Worm (Caenorhabditis elegans): ENCODE results near the gene C03B1.9.

The C03B1.9 gene

ce11 chrX:6319546-6319945, 27.4 kb downstream of the C03B1.9 start, which contains the start of gene chtb-3:
Gene chtb-3, minus strand, starts transcription at chrX:6319646.
- TF ChIP-seq tbx-7 (tag; optimal IDR thresholded peaks at IDR 0.05) (no peak), K09A11.1 (tag; optimal IDR thresholded peaks at IDR 0.05; ENCODE audit: insufficient read depth) (no peak), rnt-1 (tag; optimal IDR thresholded peaks at IDR 0.05) (no peak), dve-1 (tag; optimal IDR thresholded peaks at IDR 0.05) (no peak), tbx-2 (tag; optimal IDR thresholded peaks at IDR 0.05) (no peak), madf-2 (tag; optimal IDR thresholded peaks at IDR 0.05) (no peak), eyg-1 (tag; optimal IDR thresholded peaks at IDR 0.05) (no peak), hlh-13 (GFP tag; optimal IDR thresholded peaks at IDR 0.05) (no peak), ceh-6 (GFP tag; optimal IDR thresholded peaks at IDR 0.05) (no peak), gmeb-2 (tag; optimal IDR thresholded peaks at IDR 0.05) (no peak), nhr-232 (tag; optimal IDR thresholded peaks at IDR 0.05) (no peak), ttx-3 (tag; optimal IDR thresholded peaks at IDR 0.05) (no peak), sdc-2 (tag; optimal IDR thresholded peaks at IDR 0.05) (no peak), pax-1 (tag; optimal IDR thresholded peaks at IDR 0.05) (no peak), odd-2 (tag; optimal IDR thresholded peaks at IDR 0.05) (no peak), che-1 (tag; optimal IDR thresholded peaks at IDR 0.05) (no peak)

- no peak for TF ChIP-seq hlh-8 (tag; optimal IDR thresholded peaks at IDR 0.05)
- no peak for TF ChIP-seq tbx-2 (tag; optimal IDR thresholded peaks at IDR 0.05)
- no peak for TF ChIP-seq nhr-232 (tag; optimal IDR thresholded peaks at IDR 0.05)
- TF ChIP-seq ceh-2 (tag; optimal IDR thresholded peaks at IDR 0.05): no peak
- TF ChIP-seq elt-4 (tag; optimal IDR thresholded peaks at IDR 0.05): no peak
- TF ChIP-seq che-1 (tag; optimal IDR thresholded peaks at IDR 0.05): no peak
- no peak for TF ChIP-seq fkh-10 (GFP tag; optimal IDR thresholded peaks at IDR 0.05)
- TF ChIP-seq fax-1 (tag; optimal IDR thresholded peaks at IDR 0.05): no peak
- TF ChIP-seq ceh-45 (GFP tag; IDR thresholded peaks at IDR 0.05): no peak
- TF ChIP-seq pat-9 (tag; optimal IDR thresholded peaks at IDR 0.05): no peak
These were observed 28.1 kb downstream of the C03B1.9 start for ce11 chrX:6318803-6319202.

- TF ChIP-seq tbx-2 (tag; optimal IDR thresholded peaks at IDR 0.05) (no peak), fkh-10 (GFP tag; optimal IDR thresholded peaks at IDR 0.05) (no peak), pag-3 (tag; optimal IDR thresholded peaks at IDR 0.05; ENCODE audit: borderline replicate concordance) (no peak), C38D4.7 (GFP tag; optimal IDR thresholded peaks at IDR 0.05) (no peak), ceh-9 (tag; optimal IDR thresholded peaks at IDR 0.05) (no peak), sox-4 (tag; optimal IDR thresholded peaks at IDR 0.05) (no peak), ceh-30 (tag; optimal IDR thresholded peaks at IDR 0.05) (no peak), ceh-34 (tag; optimal IDR thresholded peaks at IDR 0.05) (no peak), dve-1 (tag; optimal IDR thresholded peaks at IDR 0.05) (no peak), gmeb-2 (tag; optimal IDR thresholded peaks at IDR 0.05) (no peak), fax-1 (tag; optimal IDR thresholded peaks at IDR 0.05) (no peak)
These were observed 35.5 kb downstream of the C03B1.9 start, which contains the start of gene npr-38 for ce11 chrX:6311391-6311790. Gene npr-38, plus strand, starts transcription at chrX:6311691.

- TF ChIP-seq pha-2 (tag; optimal IDR thresholded peaks at IDR 0.05) (no peak), unc-55 (GFP tag; optimal IDR thresholded peaks at IDR 0.05) (peak; percentile 54)
These were observed 47.2 kb downstream of the C03B1.9 start, which contains the start of gene cest-16 for ce11 chrX:6299641-6300240. Gene cest-16, plus strand, starts transcription at chrX:6299942.

- TF ChIP-seq C08G9.2 (tag; optimal IDR thresholded peaks at IDR 0.05) (peak; percentile 78), ceh-14 (tag; optimal IDR thresholded peaks at IDR 0.05) (peak; percentile 92), pqm-1 (tag; optimal IDR thresholded peaks at IDR 0.05) (peak; percentile 91), pha-4 (tag; optimal IDR thresholded peaks at IDR 0.05) (no peak), dve-1 (tag; optimal IDR thresholded peaks at IDR 0.05) (peak; percentile 98), lin-11 (tag; optimal IDR thresholded peaks at IDR 0.05) (peak; percentile 53), eyg-1 (tag; optimal IDR thresholded peaks at IDR 0.05) (peak; percentile 79), fkh-10 (GFP tag; optimal IDR thresholded peaks at IDR 0.05) (peak; percentile 87), sox-4 (tag; optimal IDR thresholded peaks at IDR 0.05) (peak; percentile 69), fkh-6 (tag; optimal IDR thresholded peaks at IDR 0.05) (peak; percentile 73), ceh-6 (GFP tag; optimal IDR thresholded peaks at IDR 0.05) (peak; percentile 66), che-1 (tag; optimal IDR thresholded peaks at IDR 0.05) (no peak), ztf-16 (tag; optimal IDR thresholded peaks at IDR 0.05) (peak; percentile 97), sox-2 (GFP tag; IDR thresholded peaks at IDR 0.05) (peak; percentile 64), elt-2 (tag; optimal IDR thresholded peaks at IDR 0.05) (peak; percentile 80), hlh-8 (tag; optimal IDR thresholded peaks at IDR 0.05) (peak; percentile 64), tbx-2 (tag; optimal IDR thresholded peaks at IDR 0.05) (peak; percentile 96), npax-4 (tag; optimal IDR thresholded peaks at IDR 0.05) (peak; percentile 30), fax-1 (tag; optimal IDR thresholded peaks at IDR 0.05) (peak; percentile 66), unc-86 (tag; optimal IDR thresholded peaks at IDR 0.05) (peak; percentile 89), gmeb-2 (tag; optimal IDR thresholded peaks at IDR 0.05) (peak; percentile 48), hlh-13 (GFP tag; optimal IDR thresholded peaks at IDR 0.05) (peak; percentile 37), pag-3 (tag; optimal IDR thresholded peaks at IDR 0.05; ENCODE audit: borderline replicate concordance) (no peak)
These were observed 50.5 kb downstream of the C03B1.9 start for ce11 chrX:6296402-6296844.

All from whole organism, late embryonic.